Worm (Caenorhabditis elegans): ENCODE measurements around the gene nhx-5.

nhx-5 gene

DNA sequence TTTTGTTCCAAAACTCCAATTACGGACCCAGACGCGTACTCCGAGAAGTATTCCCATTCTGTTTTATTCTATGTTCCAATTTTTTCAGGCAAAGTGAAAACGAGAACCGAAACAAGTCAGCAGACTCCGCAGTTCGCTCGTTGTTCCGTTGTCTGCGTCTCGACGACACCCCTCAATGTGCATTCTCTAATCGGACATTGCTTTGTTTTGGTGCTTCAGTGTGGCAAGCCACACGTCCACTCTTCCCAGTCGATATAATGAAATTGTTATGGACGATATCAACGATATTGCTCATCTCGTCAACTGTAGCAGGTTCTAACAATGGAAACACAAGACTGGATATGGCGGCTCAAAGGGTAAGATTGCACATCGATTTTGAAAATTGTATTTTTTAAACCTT is at the start of gene nhx-5:
TSS of gene nhx-5 (plus strand) at position 82 of the 400 bp plus-strand sequence.
- TF ChIP-seq efl-1 (optimal IDR thresholded peaks at IDR 0.05): no peak
- TF ChIP-seq efl-1 (GFP tag; optimal IDR thresholded peaks at IDR 0.05 in 1 of 2): peak in 1 of 2 experiments; percentile 35
- TF ChIP-seq nhr-19 (GFP tag; conservative IDR thresholded peaks at IDR 0.05): no peak

DNA sequence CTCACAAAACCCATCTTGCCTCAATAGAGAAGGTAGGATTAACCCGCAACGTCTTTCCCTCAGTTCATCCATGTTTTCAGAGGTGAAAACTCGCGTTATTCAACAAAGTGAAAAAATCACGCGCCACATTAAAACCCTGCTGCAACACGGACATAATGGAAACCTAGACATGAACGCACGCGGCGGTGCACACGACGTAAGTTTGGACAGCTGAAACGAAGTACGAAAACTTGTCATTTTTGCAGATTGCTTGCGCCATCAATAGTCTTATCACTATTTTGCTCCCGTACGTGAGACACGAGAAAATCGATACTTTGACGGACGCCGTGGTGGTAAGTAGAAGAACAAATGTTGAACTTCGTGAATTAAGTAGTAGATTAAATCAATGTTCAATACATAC is 49.3 kb upstream of the nhx-5 start:
- no peak for TF ChIP-seq alr-1 (tag; optimal IDR thresholded peaks at IDR 0.05; ENCODE audit: borderline replicate concordance)
- no peak for TF ChIP-seq ztf-4 (tag; optimal IDR thresholded peaks at IDR 0.05)
- peak in 1 of 2 experiments; percentile 10 for TF ChIP-seq mdl-1 (tag; optimal IDR thresholded peaks at IDR 0.05)
- no peak for TF ChIP-seq nhr-20 (tag; optimal IDR thresholded peaks at IDR 0.05)
- TF ChIP-seq elt-2 (tag; optimal IDR thresholded peaks at IDR 0.05): peak; percentile 39
- TF ChIP-seq ztf-11 (tag; optimal IDR thresholded peaks at IDR 0.05): no peak

DNA sequence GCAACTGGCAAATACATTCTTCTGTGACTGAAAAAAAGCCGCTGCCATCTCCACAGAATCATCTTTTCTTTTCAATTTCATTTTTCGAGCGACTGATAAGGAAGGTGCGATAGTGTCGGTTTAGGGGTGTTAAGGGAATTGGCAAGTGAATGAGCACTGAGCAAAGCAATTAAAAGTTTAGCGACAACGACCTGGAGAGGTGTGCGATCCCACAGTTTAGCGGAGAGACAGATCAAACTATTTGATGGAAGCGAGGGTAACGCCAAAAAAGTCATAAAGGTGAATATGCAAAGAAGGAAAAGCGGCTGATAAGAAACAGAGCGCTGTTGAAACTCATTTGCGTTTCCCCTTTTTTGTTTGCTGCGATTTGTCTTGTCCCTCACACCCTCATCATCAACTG is 47.8 kb upstream of the nhx-5 start, which contains the start of the genes F14F3.5 and slcf-1:
TSS of gene F14F3.5 (minus strand) at position 234 of the 400 bp plus-strand sequence.
TSS of gene slcf-1 (plus strand) at position 302 of the 400 bp plus-strand sequence.
- TF ChIP-seq elt-2 (tag; optimal IDR thresholded peaks at IDR 0.05) (peak; percentile 75), zip-4 (GFP tag; optimal IDR thresholded peaks at IDR 0.05) (no peak)

DNA sequence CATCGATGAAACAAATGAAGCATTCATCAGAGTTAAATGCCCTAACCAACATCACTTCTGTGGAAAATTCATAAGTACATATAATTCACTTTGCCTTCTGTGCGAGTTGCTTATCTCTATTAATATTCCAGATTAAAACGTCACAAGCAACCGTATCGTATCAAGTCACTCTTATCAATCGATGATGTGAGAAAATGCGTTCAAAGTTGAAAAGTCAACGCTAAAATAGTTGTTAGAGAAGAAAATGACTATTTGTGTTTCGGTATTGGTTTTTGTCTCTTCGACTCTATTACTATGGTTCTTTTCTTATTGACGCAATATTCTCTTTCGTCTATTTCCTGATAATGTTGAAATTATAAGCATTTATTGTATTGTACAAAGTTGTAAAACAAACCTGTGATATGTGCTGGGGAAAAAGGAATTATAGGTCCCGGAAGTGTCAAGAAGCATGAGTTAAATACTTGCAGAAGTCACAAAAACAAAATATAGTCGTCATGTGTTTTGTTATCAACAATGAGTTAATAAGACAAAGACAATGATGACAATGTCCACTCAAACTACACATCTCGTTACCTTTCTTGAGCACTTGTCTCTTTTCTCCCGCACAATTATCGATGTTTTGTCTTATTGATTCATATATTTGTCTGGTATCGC is 44.4 kb upstream of the nhx-5 start:
- TF ChIP-seq ztf-11 (tag; optimal IDR thresholded peaks at IDR 0.05) (no peak), skn-1 (tag; optimal IDR thresholded peaks at IDR 0.05) (no peak), sox-4 (tag; optimal IDR thresholded peaks at IDR 0.05) (no peak), elt-2 (tag; optimal IDR thresholded peaks at IDR 0.05) (peak; percentile 93), pag-3 (tag; optimal IDR thresholded peaks at IDR 0.05; ENCODE audit: borderline replicate concordance, insufficient read depth) (no peak), pqm-1 (tag; optimal IDR thresholded peaks at IDR 0.05) (no peak), F16B12.6 (tag; optimal IDR thresholded peaks at IDR 0.05) (no peak), efl-3 (GFP tag; optimal IDR thresholded peaks at IDR 0.05) (no peak), lin-14 (GFP tag; optimal IDR thresholded peaks at IDR 0.05) (no peak), lin-35 (GFP tag; optimal IDR thresholded peaks at IDR 0.05) (peak in 1 of 2 experiments; percentile 38), nhr-20 (tag; optimal IDR thresholded peaks at IDR 0.05) (peak; percentile 18), tbx-2 (tag; optimal IDR thresholded peaks at IDR 0.05) (no peak), C04F5.9 (tag; optimal IDR thresholded peaks at IDR 0.05) (no peak), egl-13 (tag; optimal IDR thresholded peaks at IDR 0.05) (peak; percentile 26), nhr-71 (tag; optimal IDR thresholded peaks at IDR 0.05) (peak; percentile 15), blmp-1 (tag; optimal IDR thresholded peaks at IDR 0.05) (no peak), hlh-17 (GFP tag; optimal IDR thresholded peaks at IDR 0.05; ENCODE audit: borderline replicate concordance) (no peak), nhr-237 (tag; optimal IDR thresholded peaks at IDR 0.05) (no peak), grh-1 (GFP tag; IDR thresholded peaks at IDR 0.05) (no peak)

DNA sequence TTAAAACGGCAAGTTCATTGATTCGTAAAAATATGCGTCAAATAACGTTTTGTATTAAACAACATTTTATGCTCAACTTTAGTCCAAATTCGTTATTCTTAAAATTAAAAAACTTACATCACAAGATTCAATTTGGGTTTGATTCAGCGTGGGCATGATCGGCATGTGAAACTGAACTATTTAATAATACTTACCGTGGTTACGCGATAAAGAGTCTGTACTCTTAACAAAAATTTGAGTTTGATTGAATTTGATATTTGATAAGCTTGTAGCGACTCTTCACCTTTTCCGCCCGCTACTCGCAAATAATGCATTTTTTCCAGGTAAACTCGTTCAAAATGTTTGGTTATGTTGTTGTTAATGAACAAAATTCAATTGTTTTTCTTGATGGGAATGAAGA is 43.3 kb upstream of the nhx-5 start, which contains the start of gene glo-3:
TSS of gene glo-3 (plus strand) at position 253 of the 400 bp plus-strand sequence.
- TF ChIP-seq dpl-1 (GFP tag; optimal IDR thresholded peaks at IDR 0.05) (no peak), elt-2 (tag; optimal IDR thresholded peaks at IDR 0.05) (peak; percentile 60)

DNA sequence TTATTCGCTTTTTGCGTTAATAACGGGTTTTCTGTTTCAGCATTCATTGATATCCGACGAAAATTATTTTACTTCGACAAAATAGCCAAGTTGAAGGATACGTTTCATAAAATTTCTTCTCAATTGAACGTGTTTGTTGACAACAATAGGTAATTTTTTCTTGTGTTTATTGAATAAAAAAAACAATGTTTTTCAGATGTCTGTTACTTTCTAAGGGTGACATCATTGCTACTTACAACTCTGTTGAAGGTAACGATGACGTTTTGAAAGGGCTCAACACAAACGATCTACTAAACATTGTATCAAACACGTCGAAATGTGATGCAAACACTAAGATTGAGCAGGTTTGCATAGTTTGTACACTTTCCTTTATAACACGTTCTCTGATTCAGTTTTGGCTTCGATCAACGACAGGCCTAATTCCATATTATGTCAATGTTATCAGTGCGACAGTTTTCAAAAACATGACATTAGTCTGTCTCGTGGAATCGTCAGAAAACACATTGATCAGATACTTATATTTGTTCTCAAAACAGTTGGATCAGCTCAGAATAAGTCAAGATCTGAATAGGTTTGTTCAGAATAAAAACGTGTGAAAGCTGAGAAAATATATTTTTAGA is 42.0 kb upstream of the nhx-5 start:
- TF ChIP-seq efl-1 (optimal IDR thresholded peaks at IDR 0.05) (no peak), efl-1 (GFP tag; optimal IDR thresholded peaks at IDR 0.05 in 1 of 2) (peak in 1 of 2 experiments; percentile 62), elt-2 (tag; optimal IDR thresholded peaks at IDR 0.05) (peak; percentile 2), lsy-2 (tag; optimal IDR thresholded peaks at IDR 0.05) (no peak)
